Worm (Caenorhabditis elegans) whole organism, L4 larva: ENCODE results near the gene Y67A10A.3.

Experiments used
- dpl-1 ChIP-seq: fragments of 150-350 bp; optimal IDR thresholded peaks from 2 replicates; lab custom pipeline; 2014; ENCODE audit warnings: missing biosample characterization, missing genetic modification reagents, missing genetic modification characterization
- lin-13 ChIP-seq: fragments of 150-350 bp; optimal IDR thresholded peaks from 2 replicates; lab custom pipeline; 2014; ENCODE audit warnings: missing biosample characterization, missing genetic modification reagents, missing genetic modification characterization
- nhr-76 ChIP-seq: fragments of 150-350 bp; optimal IDR thresholded peaks from 2 replicates; lab custom pipeline; 2014; ENCODE audit warnings: missing biosample characterization, missing genetic modification characterization
- unc-62 ChIP-seq, 3 experiments: fragments of 150-350 bp in 1 of 3; sonication (generic microtip); optimal IDR thresholded peaks in 2 of 3; peaks in 1 of 3; 1 replicate in 1 of 3; 2 replicates in 2 of 3; lab custom pipeline; 2014 to 2017; ENCODE audit warnings: missing biosample characterization in 3 of 3, missing genetic modification characterization in 3 of 3, missing genetic modification reagents in 3 of 3, missing genotype in 1 of 3

DNA sequence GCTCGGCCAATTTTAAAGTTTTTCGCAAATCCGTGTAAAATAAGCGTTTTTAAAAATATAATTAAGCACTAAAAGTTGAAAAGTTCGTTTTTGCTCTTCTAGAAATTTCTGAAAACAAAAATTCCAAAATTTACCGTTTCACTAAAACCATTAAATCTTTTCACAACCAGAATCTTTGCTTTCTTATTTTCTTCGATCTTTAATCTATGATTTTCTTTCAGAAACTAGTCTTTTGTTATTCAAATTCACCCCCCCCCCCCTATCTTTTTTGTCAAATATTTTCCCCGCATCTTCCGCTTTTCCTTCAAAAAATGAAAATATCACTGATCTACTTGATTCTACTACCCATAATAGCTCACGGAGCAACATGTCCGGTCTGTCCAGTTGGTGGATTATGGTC is 5.4 kb upstream of the Y67A10A.3 start, which contains the start of gene Y67A10A.11:
- TF ChIP-seq dpl-1 (GFP tag; lab: Kevin White, UChicago) (no peak), lin-13 (GFP tag; lab: Kevin White, UChicago) (no peak), unc-62 (GFP tag; optimal IDR thresholded peaks at IDR 0.05 in 1 of 2; lab: Kevin White, UChicago) (no peak), unc-62 (tag; optimal IDR thresholded peaks at IDR 0.05; lab: Kevin White, UChicago) (no peak), nhr-76 (tag; lab: Kevin White, UChicago) (no peak)
